Worm (Caenorhabditis elegans) whole organism, L3 larva: ENCODE results near the gene srh-47.

ENCODE experiments used
- aly-2 ChIP-seq: fragments of 150-350 bp; optimal IDR thresholded peaks from 2 replicates; lab custom pipeline; 2014; ENCODE audit warnings: missing biosample characterization, missing genetic modification characterization
- ama-1 ChIP-seq: fragments of 150-350 bp; optimal IDR thresholded peaks from 2 replicates; lab custom pipeline; 2018
- ceh-16 ChIP-seq: sonication (generic microtip); optimal IDR thresholded peaks from 2 replicates; lab custom pipeline; 2017; ENCODE audit warnings: missing biosample characterization, missing genetic modification characterization
- ceh-28 ChIP-seq: fragments of 150-350 bp; optimal IDR thresholded peaks from 2 replicates; lab custom pipeline; 2014; ENCODE audit warnings: missing biosample characterization, missing genetic modification reagents, missing genetic modification characterization
- ceh-82 ChIP-seq: fragments of 150-350 bp; optimal IDR thresholded peaks from 2 replicates; lab custom pipeline; 2014; ENCODE audit warnings: missing biosample characterization, missing genetic modification characterization
- ceh-9 ChIP-seq: sonication (generic microtip); optimal IDR thresholded peaks from 2 replicates; lab custom pipeline; 2018; ENCODE audit warnings: missing biosample characterization, missing genetic modification characterization
- daf-12 ChIP-seq: fragments of 150-350 bp; optimal IDR thresholded peaks from 2 replicates; lab custom pipeline; 2014; ENCODE audit warnings: missing biosample characterization, missing genetic modification reagents, missing genetic modification characterization
- egl-27 ChIP-seq: sonication (generic microtip); optimal IDR thresholded peaks from 4 replicates; lab custom pipeline; 2017; ENCODE audit warnings: missing biosample characterization, missing genetic modification reagents, missing genetic modification characterization
- egl-5 ChIP-seq: fragments of 150-350 bp; optimal IDR thresholded peaks from 2 replicates; lab custom pipeline; 2017; ENCODE audit warnings: missing biosample characterization, missing genetic modification reagents, missing genetic modification characterization, inconsistent platforms
- elt-1 ChIP-seq: fragments of 150-350 bp; optimal IDR thresholded peaks from 2 replicates; lab custom pipeline; 2014; ENCODE audit warnings: missing biosample characterization, missing genetic modification characterization
- elt-2 ChIP-seq: sonication (generic microtip); optimal IDR thresholded peaks from 2 replicates; lab custom pipeline; 2016; ENCODE audit warnings: missing genetic modification reagents, mild to moderate bottlenecking, missing genetic modification characterization, missing compliant biosample characterization
- elt-3 ChIP-seq, 3 experiments: fragments of 150-350 bp in 1 of 3; sonication (generic microtip) in 2 of 3; optimal IDR thresholded peaks; 2 replicates in 2 of 3; 4 replicates in 1 of 3; lab custom pipeline; 2014 to 2017; ENCODE audit warnings: missing biosample characterization in 3 of 3, missing genetic modification characterization in 3 of 3
- fkh-10 ChIP-seq: sonication (generic microtip); optimal IDR thresholded peaks from 2 replicates; lab custom pipeline; 2017; ENCODE audit warnings: missing biosample characterization, missing genetic modification reagents, missing genetic modification characterization
- fkh-2 ChIP-seq: fragments of 150-350 bp; optimal IDR thresholded peaks from 2 replicates; lab custom pipeline; 2014; ENCODE audit warnings: missing biosample characterization, missing genetic modification reagents, missing genetic modification characterization
- fos-1 ChIP-seq: fragments of 150-350 bp; optimal IDR thresholded peaks from 2 replicates; lab custom pipeline; 2014; ENCODE audit warnings: missing biosample characterization, missing genetic modification characterization
- hmg-11 ChIP-seq: sonication (generic microtip); optimal IDR thresholded peaks from 2 replicates; lab custom pipeline; 2016; ENCODE audit warnings: missing genetic modification characterization, missing compliant biosample characterization
- jun-1 ChIP-seq: fragments of 150-350 bp; optimal IDR thresholded peaks from 2 replicates; lab custom pipeline; 2014; ENCODE audit warnings: missing biosample characterization, missing genetic modification reagents, missing genetic modification characterization
- lin-15B ChIP-seq: fragments of 150-350 bp; optimal IDR thresholded peaks from 2 replicates; lab custom pipeline; 2014; ENCODE audit warnings: missing biosample characterization, missing genetic modification characterization
- lin-39 ChIP-seq: fragments of 150-350 bp; optimal IDR thresholded peaks from 2 replicates; lab custom pipeline; 2018; ENCODE audit warnings: missing biosample characterization, missing genetic modification reagents, missing genetic modification characterization
- lsy-12 ChIP-seq: sonication (generic microtip); optimal IDR thresholded peaks from 2 replicates; lab custom pipeline; 2016; ENCODE audit warnings: mild to moderate bottlenecking, missing genetic modification characterization, missing compliant biosample characterization
- mml-1 ChIP-seq: fragments of 150-350 bp; sonication (generic microtip); optimal IDR thresholded peaks from 3 replicates; lab custom pipeline; 2014; ENCODE audit warnings: missing biosample characterization, missing genetic modification characterization
- nfya-1 ChIP-seq: sonication (generic microtip); optimal IDR thresholded peaks from 2 replicates; lab custom pipeline; 2017; ENCODE audit warnings: missing genetic modification characterization, mild to moderate bottlenecking, missing compliant biosample characterization, antibody characterized with exemption, moderate library complexity; ENCODE audit not compliant: insufficient read depth
- nhr-11 ChIP-seq: fragments of 150-350 bp; optimal IDR thresholded peaks from 2 replicates; lab custom pipeline; 2014; ENCODE audit warnings: missing biosample characterization, missing genetic modification characterization
- nhr-12 ChIP-seq: fragments of 150-350 bp; optimal IDR thresholded peaks from 2 replicates; lab custom pipeline; 2014; ENCODE audit warnings: missing biosample characterization, missing genetic modification characterization
- nhr-25 ChIP-seq: sonication (generic microtip); optimal IDR thresholded peaks from 2 replicates; lab custom pipeline; 2017; ENCODE audit warnings: missing biosample characterization, missing genetic modification characterization
- nhr-43 ChIP-seq: sonication (generic microtip); optimal IDR thresholded peaks from 2 replicates; lab custom pipeline; 2016; ENCODE audit warnings: mild to moderate bottlenecking, missing genetic modification characterization, missing compliant biosample characterization; ENCODE audit not compliant: poor library complexity, severe bottlenecking
- nhr-67 ChIP-seq: fragments of 150-350 bp; optimal IDR thresholded peaks from 2 replicates; lab custom pipeline; 2014; ENCODE audit warnings: missing biosample characterization, missing genetic modification characterization
- nhr-76 ChIP-seq: fragments of 150-350 bp; sonication (generic microtip); optimal IDR thresholded peaks from 5 replicates; lab custom pipeline; 2014; ENCODE audit warnings: missing biosample characterization, missing genetic modification characterization
- nhr-77 ChIP-seq: fragments of 150-350 bp; optimal IDR thresholded peaks from 2 replicates; lab custom pipeline; 2014; ENCODE audit warnings: missing biosample characterization, missing genetic modification characterization
- pqm-1 ChIP-seq: fragments of 150-350 bp; optimal IDR thresholded peaks from 2 replicates; lab custom pipeline; 2017; ENCODE audit warnings: missing biosample characterization, missing genetic modification characterization, inconsistent platforms
- sea-2 ChIP-seq: fragments of 150-350 bp; sonication (generic microtip); optimal IDR thresholded peaks from 4 replicates; lab custom pipeline; 2014; ENCODE audit warnings: missing biosample characterization, missing genetic modification reagents, missing genetic modification characterization
- snpc-4 ChIP-seq: fragments of 150-350 bp; optimal IDR thresholded peaks from 2 replicates; lab custom pipeline; 2014; ENCODE audit warnings: missing biosample characterization, missing genetic modification characterization
- unc-39 ChIP-seq: sonication (generic microtip); optimal IDR thresholded peaks from 4 replicates; lab custom pipeline; 2017; ENCODE audit warnings: missing biosample characterization, missing genetic modification characterization
- unc-62 ChIP-seq: fragments of 150-350 bp; sonication (generic microtip); optimal IDR thresholded peaks from 4 replicates; lab custom pipeline; 2014; ENCODE audit warnings: missing biosample characterization, missing genetic modification reagents, missing genetic modification characterization
- zag-1 ChIP-seq: fragments of 150-350 bp; optimal IDR thresholded peaks from 2 replicates; lab custom pipeline; 2014; ENCODE audit warnings: missing biosample characterization, missing genetic modification characterization
- ztf-11 ChIP-seq: fragments of 150-350 bp; optimal IDR thresholded peaks from 2 replicates; lab custom pipeline; 2014; ENCODE audit warnings: missing biosample characterization, missing genetic modification characterization
- ztf-4 ChIP-seq: fragments of 150-350 bp; optimal IDR thresholded peaks from 2 replicates; lab custom pipeline; 2014; ENCODE audit warnings: missing biosample characterization, missing genetic modification characterization

Gene srh-47

DNA sequence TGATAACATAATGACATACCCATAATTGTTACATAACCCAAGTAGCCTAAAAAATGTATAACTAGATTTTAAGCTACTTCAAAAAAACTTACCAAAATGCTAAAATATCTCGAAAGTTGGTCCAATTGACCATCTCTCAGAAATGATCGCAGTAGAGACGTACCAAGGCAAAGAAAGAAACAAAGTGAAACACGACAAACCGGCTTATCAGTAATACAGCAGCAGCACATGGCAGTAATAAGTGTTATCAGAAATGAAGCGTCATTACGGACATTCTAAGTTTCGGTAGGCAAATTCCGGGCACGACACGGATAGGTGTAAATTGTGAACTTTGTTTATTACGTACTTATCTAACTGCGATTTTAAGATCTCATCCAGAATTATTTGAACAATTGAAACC is 35.0 kb downstream of the srh-47 start, which contains the start of gene cln-3.1:
Gene cln-3.1 (minus strand): TSS at position 171 of the 400 bp plus-strand sequence.
- TF ChIP-seq nfya-1 (tag; lab: Kevin White, UChicago) (no peak), elt-2 (tag; lab: Kevin White, UChicago) (peak; percentile 64), pqm-1 (tag; lab: Kevin White, UChicago) (peak; percentile 28), snpc-4 (no peak)

DNA sequence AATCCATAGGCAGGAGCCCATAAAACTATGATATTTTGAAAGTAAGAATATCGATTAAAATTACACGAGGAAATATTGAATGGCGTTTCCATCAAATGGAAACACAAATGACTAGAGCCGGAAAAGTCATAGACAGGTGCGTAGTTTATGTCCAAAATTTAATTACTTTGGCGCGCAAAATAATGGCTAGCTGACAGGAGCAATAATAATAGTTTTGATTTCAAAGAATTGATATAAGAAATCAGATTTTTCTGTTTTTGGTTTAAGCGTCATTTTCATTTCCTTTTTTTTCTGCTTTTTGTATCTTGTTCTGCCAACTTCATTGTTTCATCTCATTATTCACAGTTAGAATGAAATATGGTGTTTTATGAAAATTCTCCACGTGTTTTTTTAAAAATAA is 37.4 kb downstream of the srh-47 start, which contains the start of gene F07B10.4:
Gene F07B10.4 (minus strand): TSS at position 101 of the 400 bp plus-strand sequence.
- TF ChIP-seq nhr-12 (tag; lab: Kevin White, UChicago) (no peak), jun-1 (no peak)

DNA sequence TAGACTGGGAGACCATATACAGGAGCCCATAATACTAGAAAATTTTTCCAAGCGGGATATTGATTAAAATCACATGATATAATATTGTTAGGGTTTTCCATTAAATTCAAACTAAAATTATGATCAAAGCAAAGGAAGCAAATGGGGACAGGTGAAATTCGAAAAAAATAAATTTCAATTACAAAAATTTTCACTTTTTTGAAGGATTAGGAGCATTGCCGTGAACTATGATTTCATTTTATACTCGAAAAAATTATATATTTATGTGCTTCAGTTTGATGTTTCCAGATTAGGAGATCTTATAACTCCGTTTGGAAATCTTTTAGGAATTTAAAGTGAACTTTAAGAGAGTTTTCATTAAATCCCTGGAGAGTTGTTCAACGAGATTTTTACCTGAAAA is 39.8 kb downstream of the srh-47 start, which contains the start of gene F07B10.7:
Gene F07B10.7 (minus strand): TSS at position 101 of the 400 bp plus-strand sequence.
- no peak for TF ChIP-seq nhr-11 (tag; lab: Kevin White, UChicago)
- TF ChIP-seq ztf-4, result no peak
- TF ChIP-seq nhr-43 (tag; lab: Kevin White, UChicago), result no peak
- no peak for TF ChIP-seq unc-62 (GFP tag; lab: Kevin White, UChicago)
- no peak for TF ChIP-seq elt-1 (tag; lab: Kevin White, UChicago)
- no peak for TF ChIP-seq unc-39 (tag; lab: Kevin White, UChicago)
- TF ChIP-seq ama-1 (lab: Kevin White, UChicago), result no peak
- no peak for TF ChIP-seq zag-1 (tag; lab: Kevin White, UChicago)
- TF ChIP-seq nhr-12 (tag; lab: Kevin White, UChicago), result no peak
- no peak for TF ChIP-seq fkh-2 (tag; lab: Kevin White, UChicago)
- TF ChIP-seq snpc-4, result no peak
- no peak for TF ChIP-seq aly-2 (tag; lab: Kevin White, UChicago)
- no peak for TF ChIP-seq ceh-16 (tag; lab: Kevin White, UChicago)
- no peak for TF ChIP-seq daf-12 (tag; lab: Kevin White, UChicago)
- TF ChIP-seq lin-15B (tag; lab: Kevin White, UChicago), result no peak
- TF ChIP-seq egl-27 (tag; lab: Kevin White, UChicago), result no peak
- TF ChIP-seq lin-39, result no peak
- no peak for TF ChIP-seq hmg-11 (tag; lab: Kevin White, UChicago)

DNA sequence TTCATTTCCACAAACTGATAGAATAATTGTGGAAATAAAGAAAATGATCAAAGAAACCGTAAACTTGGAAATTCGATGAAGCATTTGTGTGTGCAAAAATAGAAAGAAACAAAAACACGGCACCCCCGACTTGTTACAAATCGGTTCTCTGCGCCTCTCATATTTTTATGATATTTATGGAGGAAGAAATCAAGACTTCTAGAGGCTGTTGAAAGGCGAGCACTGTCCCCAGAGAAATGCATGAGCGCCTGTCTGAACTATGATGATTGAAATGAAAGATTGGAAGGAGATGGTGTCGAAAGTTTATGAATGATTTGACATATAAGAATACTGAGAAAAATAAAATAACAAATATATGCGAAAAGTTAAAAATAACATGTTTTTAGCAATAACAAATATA is 41.5 kb downstream of the srh-47 start, which contains the start of gene lgc-36:
Gene lgc-36 (minus strand): TSS at position 101 of the 400 bp plus-strand sequence.
- no peak for TF ChIP-seq ceh-16 (tag; lab: Kevin White, UChicago)
- no peak for TF ChIP-seq mml-1 (tag; lab: Kevin White, UChicago)
- TF ChIP-seq sea-2 (GFP tag; lab: Kevin White, UChicago), result no peak
- TF ChIP-seq nhr-12 (tag; lab: Kevin White, UChicago), result no peak
- no peak for TF ChIP-seq fkh-2 (tag; lab: Kevin White, UChicago)
- TF ChIP-seq nhr-11 (tag; lab: Kevin White, UChicago), result no peak
- no peak for TF ChIP-seq elt-3 (tag; optimal IDR thresholded peaks at IDR 0.05; lab: Kevin White, UChicago)
- TF ChIP-seq snpc-4, result no peak
- TF ChIP-seq nhr-67 (tag; lab: Kevin White, UChicago), result no peak
- TF ChIP-seq nhr-76 (tag; lab: Kevin White, UChicago), result no peak
- TF ChIP-seq lin-15B (tag; lab: Kevin White, UChicago), result no peak
- no peak for TF ChIP-seq elt-2 (tag; lab: Kevin White, UChicago)
- no peak for TF ChIP-seq ceh-9
- no peak for TF ChIP-seq ztf-11 (tag; lab: Kevin White, UChicago)
- no peak for TF ChIP-seq nhr-77 (tag; lab: Kevin White, UChicago)
- no peak for TF ChIP-seq hmg-11 (tag; lab: Kevin White, UChicago)
- TF ChIP-seq unc-39 (tag; lab: Kevin White, UChicago), result no peak
- TF ChIP-seq unc-62 (GFP tag; lab: Kevin White, UChicago), result no peak

DNA sequence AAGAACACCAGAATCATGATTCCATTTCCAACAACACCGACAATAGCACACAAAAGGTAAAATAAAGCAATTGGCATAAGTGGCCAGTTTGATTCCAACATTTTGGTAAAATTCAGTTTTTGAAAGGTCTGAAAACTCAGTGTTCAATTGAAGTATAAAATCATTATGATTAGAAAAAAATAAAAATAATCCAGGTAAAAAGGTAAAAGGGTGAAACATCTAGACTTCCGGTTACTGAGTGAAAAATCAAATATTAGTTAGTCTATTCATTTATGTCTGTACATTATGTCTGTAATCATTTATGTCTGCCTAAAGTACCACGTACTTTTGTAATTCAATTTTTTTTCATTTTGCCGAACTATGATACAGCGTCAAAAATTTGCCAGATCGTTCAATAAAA is 45.5 kb downstream of the srh-47 start, which contains the start of gene srsx-31:
Gene srsx-31 (minus strand): TSS at position 101 of the 400 bp plus-strand sequence.
- TF ChIP-seq ceh-9 (no peak), ztf-11 (tag; lab: Kevin White, UChicago) (no peak), elt-3 (tag; optimal IDR thresholded peaks at IDR 0.05; lab: Kevin White, UChicago) (no peak), ceh-28 (tag; lab: Kevin White, UChicago) (no peak), daf-12 (tag; lab: Kevin White, UChicago) (no peak), fos-1 (tag; lab: Kevin White, UChicago) (no peak), ztf-4 (no peak), lsy-12 (tag; lab: Kevin White, UChicago) (no peak), ceh-82 (no peak), elt-1 (tag; lab: Kevin White, UChicago) (no peak), nhr-11 (tag; lab: Kevin White, UChicago) (no peak), fkh-10 (GFP tag; lab: Kevin White, UChicago) (no peak), hmg-11 (tag; lab: Kevin White, UChicago) (no peak), nhr-25 (tag; lab: Kevin White, UChicago) (no peak), egl-5 (no peak), nhr-77 (tag; lab: Kevin White, UChicago) (no peak)
